Worm (Caenorhabditis elegans): Measurements from ENCODE around the gene fbxa-166.

DNA sequence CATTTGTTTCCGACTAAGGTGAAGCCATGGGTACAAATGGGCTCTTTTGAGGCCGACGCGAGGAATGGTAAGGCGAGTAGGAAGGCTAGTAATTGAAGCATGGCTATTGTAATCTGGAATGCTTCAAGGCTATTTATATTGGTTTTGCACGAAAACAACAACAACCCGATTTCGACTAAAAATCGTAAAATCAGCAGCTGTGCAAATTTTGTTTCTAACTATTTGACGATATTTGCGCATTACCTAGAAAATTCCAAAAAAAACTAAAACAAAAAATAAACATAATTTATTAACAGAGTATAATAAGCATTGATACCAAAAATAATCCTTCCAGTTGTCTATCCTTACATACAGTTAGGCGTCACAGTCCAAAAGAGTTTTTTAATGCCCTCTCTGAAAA lies 23.7 kb downstream of the fbxa-166 start, which contains the start of gene clec-20:
- TF ChIP-seq sox-2 (GFP tag; IDR thresholded peaks at IDR 0.05) (no peak), ets-4 (tag; optimal IDR thresholded peaks at IDR 0.05) (no peak), pha-4 (tag; optimal IDR thresholded peaks at IDR 0.05) (no peak), hlh-30 (tag; optimal IDR thresholded peaks at IDR 0.05; ENCODE audit: insufficient read depth) (no peak)

All from whole organism, late embryonic.